Fruit fly (Drosophila melanogaster): ENCODE data around the gene Sgt.

The Sgt gene

DNA sequence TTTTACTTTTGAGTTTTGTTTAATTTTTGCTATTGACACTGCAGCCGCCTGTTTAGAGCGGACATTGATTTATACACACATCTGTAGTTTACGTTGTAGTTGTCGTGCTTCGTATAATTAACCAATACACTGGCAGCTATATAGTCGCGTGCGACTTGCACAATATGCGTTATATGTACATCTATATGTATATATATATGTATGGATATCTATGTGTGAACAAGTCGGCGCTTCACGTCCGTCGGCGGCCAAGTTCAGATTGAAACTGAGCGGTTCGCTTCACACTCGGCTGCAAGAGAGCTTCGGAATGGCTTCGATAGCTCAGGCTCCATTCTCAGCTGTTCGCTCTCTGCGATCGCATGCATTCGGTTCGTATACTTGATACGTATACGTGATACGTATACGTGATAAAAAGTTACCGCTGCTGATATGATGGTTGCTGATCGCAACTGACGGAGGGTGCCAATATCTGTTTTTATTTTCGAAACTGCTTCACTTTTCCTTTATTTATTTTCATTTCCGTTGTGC is 43.4 kb upstream of the Sgt start:
- peak; percentile 22 for TF ChIP-seq CG11504 (tag; optimal IDR thresholded peaks at IDR 0.05)
- peak; percentile 27; the same call in 1 of the 2 replicates for TF ChIP-seq Xrp1 (GFP tag; IDR thresholded peaks at IDR 0.05)
- TF ChIP-seq CG8388 (GFP tag; optimal IDR thresholded peaks at IDR 0.05), result no peak
- peak; percentile 21 for TF ChIP-seq grn (GFP tag; optimal IDR thresholded peaks at IDR 0.05)
- peak; percentile 43; the same call in 1 of the 2 replicates for TF ChIP-seq sob (GFP tag; IDR thresholded peaks at IDR 0.05)
- TF ChIP-seq Atf-2 (GFP tag; optimal IDR thresholded peaks at IDR 0.05), result no peak
- TF ChIP-seq hkb (optimal IDR thresholded peaks at IDR 0.05), result no peak
- 0 out of 2 replicates have a peak, but pooled peaks have one; percentile 27 for TF ChIP-seq hkb (GFP tag; IDR thresholded peaks at IDR 0.05)
- peak; percentile 40; the same call in 1 of the 3 replicates for TF ChIP-seq otp (GFP tag; IDR thresholded peaks at IDR 0.05)
- TF ChIP-seq CG4707 (GFP tag; optimal IDR thresholded peaks at IDR 0.05), result no peak
- no peak for TF ChIP-seq gsb (GFP tag; IDR thresholded peaks at IDR 0.05)
- TF ChIP-seq CG1024 (GFP tag; IDR thresholded peaks at IDR 0.05), result 0 out of 2 replicates have a peak, but pooled peaks have one; percentile 35
- TF ChIP-seq seq (GFP tag; IDR thresholded peaks at IDR 0.05), result no peak; the same call in 1 of the 2 replicates
- TF ChIP-seq sens (GFP tag), result peak; percentile 59
- TF ChIP-seq CG17912 (GFP tag; optimal IDR thresholded peaks at IDR 0.05), result no peak
- peak; percentile 22 for TF ChIP-seq Fer1 (GFP tag; optimal IDR thresholded peaks at IDR 0.05)
- TF ChIP-seq abd-A (tag; optimal IDR thresholded peaks at IDR 0.05), result peak; percentile 46
- peak; percentile 40 for TF ChIP-seq CG5180 (GFP tag; optimal IDR thresholded peaks at IDR 0.05)
- peak; percentile 20; the same call in 1 of the 2 replicates for TF ChIP-seq slbo (GFP tag; IDR thresholded peaks at IDR 0.05)
- no peak for TF ChIP-seq CG4360 (GFP tag; IDR thresholded peaks at IDR 0.05)
- no peak for TF ChIP-seq CG7745 (tag; optimal IDR thresholded peaks at IDR 0.05)
- TF ChIP-seq caup (GFP tag; optimal IDR thresholded peaks at IDR 0.05; ENCODE audit: severe bottlenecking), result peak; percentile 36
- TF ChIP-seq zfh2 (GFP tag; optimal IDR thresholded peaks at IDR 0.05), result no peak
- TF ChIP-seq CG12299 (tag; optimal IDR thresholded peaks at IDR 0.05), result no peak
- no peak for TF ChIP-seq CG13775 (GFP tag; optimal IDR thresholded peaks at IDR 0.05)
- peak; percentile 7 for TF ChIP-seq Blimp-1 (GFP tag; optimal IDR thresholded peaks at IDR 0.05)
- 0 out of 4 replicates have a peak, but pooled peaks have one; percentile 31 for TF ChIP-seq Dll (GFP tag; IDR thresholded peaks at IDR 0.05; ENCODE audit: partially characterized antibody)
- TF ChIP-seq ato (GFP tag; IDR thresholded peaks at IDR 0.05; ENCODE audit: partially characterized antibody), result no peak
- peak; percentile 48; the same call in 1 of the 2 replicates for TF ChIP-seq sna (GFP tag; IDR thresholded peaks at IDR 0.05; ENCODE audit: partially characterized antibody)
- no peak for TF ChIP-seq CG4730 (GFP tag; IDR thresholded peaks at IDR 0.05)
- TF ChIP-seq Hr78 (GFP tag; optimal IDR thresholded peaks at IDR 0.05), result peak in 1 of 2 experiments; percentile 24
- 0 out of 3 replicates have a peak, but pooled peaks have one; percentile 45 for TF ChIP-seq zen2 (GFP tag; IDR thresholded peaks at IDR 0.05; ENCODE audit: partially characterized antibody)
- TF ChIP-seq kni (GFP tag; optimal IDR thresholded peaks at IDR 0.05), result no peak
- no peak for TF ChIP-seq CG8944 (GFP tag; optimal IDR thresholded peaks at IDR 0.05)
- no peak for TF ChIP-seq CG17802 (tag; optimal IDR thresholded peaks at IDR 0.05)
- TF ChIP-seq mirr (GFP tag; optimal IDR thresholded peaks at IDR 0.05), result peak; percentile 18
- TF ChIP-seq CG14014 (GFP tag; IDR thresholded peaks at IDR 0.05), result peak; percentile 42; the same call in 1 of the 2 replicates
- TF ChIP-seq CG6854 (GFP tag; optimal IDR thresholded peaks at IDR 0.05), result no peak
- TF ChIP-seq CG12659 (GFP tag; optimal IDR thresholded peaks at IDR 0.05), result peak; percentile 28
- TF ChIP-seq Eip74EF (GFP tag; optimal IDR thresholded peaks at IDR 0.05), result peak in 1 of 2 experiments; percentile 41
- TF ChIP-seq Jarid2 (GFP tag; optimal IDR thresholded peaks at IDR 0.05), result peak; percentile 90
- TF ChIP-seq CG9215 (GFP tag; IDR thresholded peaks at IDR 0.05), result no peak
- peak; percentile 33; the same call in 1 of the 2 replicates for TF ChIP-seq Adf1 (GFP tag; IDR thresholded peaks at IDR 0.05)
- TF ChIP-seq CG10979 (tag; optimal IDR thresholded peaks at IDR 0.05), result peak; percentile 32
- TF ChIP-seq CG17612 (GFP tag; IDR thresholded peaks at IDR 0.05), result no peak
- peak; percentile 44 for TF ChIP-seq ftz-f1 (GFP tag; optimal IDR thresholded peaks at IDR 0.05)
- TF ChIP-seq CG32767 (GFP tag; IDR thresholded peaks at IDR 0.05), result peak; percentile 49; the same call in 1 of the 2 replicates
- TF ChIP-seq lab (GFP tag; optimal IDR thresholded peaks at IDR 0.05), result peak; percentile 35
